Fruit fly (Drosophila melanogaster) whole organism, embryonic: ENCODE measurements around the gene Gale.
A peak's percentile ranks its signal among the peaks of the same experiment; 100 is the strongest.

Source experiments
- ATbp ChIP-seq: fragments of 200-800 bp; sonication (Bioruptor generic); optimal IDR thresholded peaks from 2 replicates; lab custom pipeline; 2017; ENCODE audit warnings: missing biosample characterization, mild to moderate bottlenecking, missing genetic modification characterization, missing genetic modification reagents
- Ada2b ChIP-seq: fragments of 200-800 bp; sonication (Bioruptor generic); IDR thresholded peaks from 2 replicates; pipeline ENCODE4 v1.3.6; 2022; ENCODE audit warnings: missing biosample characterization, missing genetic modification characterization
- Antp ChIP-seq: fragments of 200-800 bp; sonication (Bioruptor generic); optimal IDR thresholded peaks from 3 replicates; lab custom pipeline; 2016; ENCODE audit warnings: missing biosample characterization, missing genetic modification characterization
- Bteb2 ChIP-seq: fragments of 200-800 bp; sonication (Bioruptor generic); optimal IDR thresholded peaks from 2 replicates; lab custom pipeline; 2016; ENCODE audit warnings: missing biosample characterization, missing genetic modification characterization
- CG10274 ChIP-seq: fragments of 200-800 bp; sonication (Bioruptor generic); optimal IDR thresholded peaks from 3 replicates; lab custom pipeline; 2017; ENCODE audit warnings: missing biosample characterization, mild to moderate bottlenecking, missing genetic modification characterization
- CG10543 ChIP-seq: fragments of 200-800 bp; sonication (Bioruptor generic); optimal IDR thresholded peaks from 3 replicates; lab custom pipeline; 2017; ENCODE audit warnings: missing biosample characterization, mild to moderate bottlenecking, missing genetic modification characterization, moderate library complexity
- CG12071 ChIP-seq: fragments of 200-800 bp; sonication (Bioruptor generic); optimal IDR thresholded peaks from 3 replicates; lab custom pipeline; 2018; ENCODE audit warnings: missing biosample characterization, mild to moderate bottlenecking, missing genetic modification characterization
- CG12104 ChIP-seq: fragments of 200-800 bp; sonication (Bioruptor generic); optimal IDR thresholded peaks from 3 replicates; lab custom pipeline; 2016; ENCODE audit warnings: missing biosample characterization, missing genetic modification characterization
- CG1233 ChIP-seq: fragments of 200-800 bp; sonication (Bioruptor generic); optimal IDR thresholded peaks from 4 replicates; lab custom pipeline; 2018; ENCODE audit warnings: missing biosample characterization, mild to moderate bottlenecking, missing genetic modification characterization
- CG12391 ChIP-seq: fragments of 200-800 bp; sonication (Bioruptor generic); optimal IDR thresholded peaks from 3 replicates; lab custom pipeline; 2018; ENCODE audit warnings: missing biosample characterization, mild to moderate bottlenecking, missing genetic modification characterization, moderate library complexity
- CG13296 ChIP-seq: fragments of 200-800 bp; sonication (Bioruptor generic); optimal IDR thresholded peaks from 3 replicates; lab custom pipeline; 2018; ENCODE audit warnings: missing biosample characterization, mild to moderate bottlenecking, missing genetic modification characterization
- CG14965 ChIP-seq: fragments of 200-800 bp; sonication (Bioruptor generic); optimal IDR thresholded peaks from 2 replicates; lab custom pipeline; 2016; ENCODE audit warnings: missing biosample characterization, missing genetic modification characterization, borderline replicate concordance
- CG15269 ChIP-seq: fragments of 200-800 bp; sonication (Bioruptor generic); optimal IDR thresholded peaks from 2 replicates; lab custom pipeline; 2018; ENCODE audit warnings: missing biosample characterization, mild to moderate bottlenecking, missing genetic modification characterization, moderate library complexity
- CG15479 ChIP-seq: fragments of 200-800 bp; sonication (Bioruptor generic); optimal IDR thresholded peaks from 3 replicates; lab custom pipeline; 2019; ENCODE audit warnings: missing biosample characterization, mild to moderate bottlenecking, missing genetic modification characterization, moderate library complexity
- CG17359 ChIP-seq: fragments of 200-800 bp; sonication (Bioruptor generic); optimal IDR thresholded peaks from 3 replicates; lab custom pipeline; 2018; ENCODE audit warnings: missing biosample characterization, mild to moderate bottlenecking, missing genetic modification characterization, moderate library complexity
- CG17361 ChIP-seq: fragments of 200-800 bp; sonication (Bioruptor generic); IDR thresholded peaks from 3 replicates; pipeline ENCODE4 v1.3.6; 2022; ENCODE audit warnings: missing biosample characterization, missing genetic modification characterization
- CG18262 ChIP-seq: fragments of 200-800 bp; optimal IDR thresholded peaks from 3 replicates; lab custom pipeline; 2019; ENCODE audit warnings: missing biosample characterization, mild to moderate bottlenecking, missing genetic modification characterization, moderate library complexity
- CG18764 ChIP-seq: fragments of 200-800 bp; sonication (Bioruptor generic); optimal IDR thresholded peaks from 3 replicates; lab custom pipeline; 2016; ENCODE audit warnings: missing biosample characterization, missing genetic modification characterization
- CG34422 ChIP-seq: fragments of 200-800 bp; sonication (Bioruptor generic); IDR thresholded peaks from 3 replicates; pipeline ENCODE4 v1.3.6; 2022; ENCODE audit warnings: missing biosample characterization, missing genetic modification characterization
- CG7556 ChIP-seq: fragments of 200-800 bp; sonication (Bioruptor generic); optimal IDR thresholded peaks from 2 replicates; lab custom pipeline; 2017; ENCODE audit warnings: missing biosample characterization, mild to moderate bottlenecking, missing genetic modification characterization
- CG7928 ChIP-seq: fragments of 200-800 bp; sonication (Bioruptor generic); optimal IDR thresholded peaks from 2 replicates; lab custom pipeline; 2017; ENCODE audit warnings: missing biosample characterization, mild to moderate bottlenecking, missing genetic modification characterization
- CG8924 ChIP-seq: fragments of 200-800 bp; optimal IDR thresholded peaks from 3 replicates; lab custom pipeline; 2019; ENCODE audit warnings: missing biosample characterization, mild to moderate bottlenecking, missing genetic modification characterization, moderate library complexity
- CG9932 ChIP-seq: fragments of 200-800 bp; sonication (Bioruptor generic); IDR thresholded peaks from 2 replicates; pipeline ENCODE4 v1.3.6; 2022; ENCODE audit warnings: missing biosample characterization, missing genetic modification characterization
- CHES-1-like ChIP-seq: fragments of 200-800 bp; sonication (Bioruptor generic); optimal IDR thresholded peaks from 2 replicates; lab custom pipeline; 2016; ENCODE audit warnings: missing biosample characterization, missing genetic modification characterization
- CrebB ChIP-seq: fragments of 200-800 bp; sonication (Bioruptor generic); optimal IDR thresholded peaks from 3 replicates; lab custom pipeline; 2018; ENCODE audit warnings: missing biosample characterization, mild to moderate bottlenecking, missing genetic modification characterization
- D19B ChIP-seq: fragments of 200-800 bp; sonication (Bioruptor generic); optimal IDR thresholded peaks from 2 replicates; lab custom pipeline; 2017; ENCODE audit warnings: missing biosample characterization, mild to moderate bottlenecking, missing genetic modification characterization
- Dip3 ChIP-seq: fragments of 200-800 bp; sonication (Bioruptor generic); optimal IDR thresholded peaks from 3 replicates; lab custom pipeline; 2016; ENCODE audit warnings: missing biosample characterization, missing genetic modification characterization
- Dref ChIP-seq: fragments of 200-800 bp; sonication (Bioruptor generic); IDR thresholded peaks from 2 replicates; pipeline ENCODE4 v1.3.6; 2022; ENCODE audit warnings: missing biosample characterization, missing genetic modification characterization
- ERR ChIP-seq: fragments of 200-800 bp; sonication (Bioruptor generic); optimal IDR thresholded peaks from 2 replicates; lab custom pipeline; 2016; ENCODE audit warnings: missing biosample characterization, missing genetic modification characterization
- Ets97D ChIP-seq: fragments of 200-800 bp; sonication (Bioruptor generic); optimal IDR thresholded peaks from 3 replicates; lab custom pipeline; 2016; ENCODE audit warnings: missing biosample characterization, missing genetic modification characterization
- HLH3B ChIP-seq: fragments of 200-800 bp; sonication (Bioruptor generic); IDR thresholded peaks from 2 replicates; pipeline ENCODE4 v1.3.6; 2022; ENCODE audit warnings: missing biosample characterization, missing genetic modification characterization
- Hand ChIP-seq: fragments of 200-800 bp; sonication (Bioruptor generic); optimal IDR thresholded peaks from 2 replicates; lab custom pipeline; 2017; ENCODE audit warnings: mild to moderate bottlenecking, missing biosample characterization, missing genetic modification reagents, missing genetic modification characterization
- Hr78 ChIP-seq, 2 experiments: fragments of 200-800 bp in 1 of 2; fragments of >200 bp in 1 of 2; sonication (Bioruptor generic) in 1 of 2; optimal IDR thresholded peaks; 2 replicates each; lab custom pipeline; 2017 to 2019; ENCODE audit warnings: missing biosample characterization in 2 of 2, missing genetic modification characterization in 2 of 2, mild to moderate bottlenecking in 1 of 2, moderate library complexity in 1 of 2
- NC2α ChIP-seq: fragments of 200-800 bp; sonication (Bioruptor generic); optimal IDR thresholded peaks from 2 replicates; lab custom pipeline; 2016; ENCODE audit warnings: missing biosample characterization, missing genetic modification characterization
- PHDP ChIP-seq: fragments of 200-800 bp; sonication (Bioruptor generic); optimal IDR thresholded peaks from 3 replicates; lab custom pipeline; 2018; ENCODE audit warnings: missing biosample characterization, mild to moderate bottlenecking, missing genetic modification characterization, moderate library complexity
- Pdp1 ChIP-seq, 2 experiments: fragments of 200-800 bp; sonication (Bioruptor generic); optimal IDR thresholded peaks; 3 replicates each; lab custom pipeline; 2016; ENCODE audit warnings: missing biosample characterization in 2 of 2, missing genetic modification characterization in 2 of 2, mild to moderate bottlenecking in 1 of 2, moderate library complexity in 1 of 2
- Poxn ChIP-seq: fragments of 200-800 bp; sonication (Bioruptor generic); IDR thresholded peaks from 2 replicates; pipeline ENCODE4 v1.3.6; 2022; ENCODE audit warnings: missing biosample characterization, missing genetic modification characterization
- Spps ChIP-seq: fragments of 200-800 bp; sonication (Bioruptor generic); optimal IDR thresholded peaks from 2 replicates; lab custom pipeline; 2018; ENCODE audit warnings: missing biosample characterization, mild to moderate bottlenecking, missing genetic modification characterization
- ci ChIP-seq: fragments of 200-800 bp; sonication (Bioruptor generic); IDR thresholded peaks from 3 replicates; pipeline ENCODE4 v1.3.6; 2022; ENCODE audit warnings: missing biosample characterization, missing genetic modification characterization
- dati ChIP-seq: fragments of 200-800 bp; sonication (Bioruptor generic); IDR thresholded peaks from 2 replicates; pipeline ENCODE4 v1.3.6; 2022; ENCODE audit warnings: missing biosample characterization, missing genetic modification characterization
- ftz-f1 ChIP-seq: fragments of 200-800 bp; sonication (Bioruptor generic); optimal IDR thresholded peaks from 2 replicates; lab custom pipeline; 2016; ENCODE audit warnings: missing biosample characterization, missing genetic modification characterization
- gce ChIP-seq: fragments of 200-800 bp; sonication (Bioruptor generic); IDR thresholded peaks from 3 replicates; pipeline ENCODE4 v1.3.6; 2022; ENCODE audit warnings: missing biosample characterization, missing genetic modification characterization
- gsb-n ChIP-seq: fragments of 200-800 bp; sonication (Bioruptor generic); optimal IDR thresholded peaks from 3 replicates; lab custom pipeline; 2018; ENCODE audit warnings: missing biosample characterization, mild to moderate bottlenecking, missing genetic modification characterization
- nmo ChIP-seq: fragments of 200-800 bp; sonication (Bioruptor generic); optimal IDR thresholded peaks from 2 replicates; lab custom pipeline; 2018; ENCODE audit warnings: missing biosample characterization, mild to moderate bottlenecking, missing genetic modification characterization, moderate library complexity
- sens-2 ChIP-seq: fragments of 200-800 bp; sonication (Bioruptor generic); IDR thresholded peaks from 2 replicates; pipeline ENCODE4 v1.3.6; 2022; ENCODE audit warnings: missing biosample characterization, missing genetic modification characterization
- sqz ChIP-seq: fragments of 200-800 bp; sonication (Bioruptor generic); optimal IDR thresholded peaks from 3 replicates; lab custom pipeline; 2018; ENCODE audit warnings: missing biosample characterization, mild to moderate bottlenecking, missing genetic modification characterization
- tap ChIP-seq: fragments of 200-800 bp; optimal IDR thresholded peaks from 3 replicates; lab custom pipeline; 2019; ENCODE audit warnings: missing biosample characterization, mild to moderate bottlenecking, missing genetic modification characterization, moderate library complexity
- trh ChIP-seq: fragments of 200-800 bp; sonication (Bioruptor generic); optimal IDR thresholded peaks from 2 replicates; lab custom pipeline; 2016; ENCODE audit warnings: missing biosample characterization, missing genetic modification characterization

Gale gene

dm6 chr3L:700160-700917 lies 52.0 kb downstream of the Gale start (continued):
- TF ChIP-seq gce (GFP tag; lab: Robert Waterston, UW) (0 out of 3 replicates have a peak, but pooled peaks have one; percentile 32), HLH3B (GFP tag; lab: Robert Waterston, UW) (peak; percentile 56; the same call in 1 of the 2 replicates), Bteb2 (GFP tag; lab: Kevin White, UChicago) (peak; percentile 1), Hr78 (GFP tag; optimal IDR thresholded peaks at IDR 0.05; lab: Kevin White, UChicago) (peak in 1 of 2 experiments; percentile 79), Spps (peak; percentile 31), NC2α (GFP tag; lab: Kevin White, UChicago) (no peak), CG12391 (tag; lab: Kevin White, UChicago) (peak; percentile 71), ERR (GFP tag; lab: Kevin White, UChicago) (peak; percentile 17), CG7928 (GFP tag; lab: Kevin White, UChicago) (peak; percentile 24), Ets97D (GFP tag; lab: Kevin White, UChicago) (no peak), Poxn (GFP tag; lab: Robert Waterston, UW) (no peak), CG34422 (0 out of 3 replicates have a peak, but pooled peaks have one; percentile 44), CG12104 (GFP tag; lab: Kevin White, UChicago) (peak; percentile 26), CG7556 (peak; percentile 68), CG9932 (peak; percentile 28; the same call in 1 of the 2 replicates), Pdp1 (GFP tag; optimal IDR thresholded peaks at IDR 0.05; lab: Kevin White, UChicago) (peak; percentile 5 to 59), ci (GFP tag; lab: Robert Waterston, UW) (peak; percentile 60; the same call in 2 of the 3 replicates), Dref (GFP tag; lab: Robert Waterston, UW) (no peak), CG10274 (GFP tag; lab: Kevin White, UChicago) (no peak), dati (GFP tag; lab: Robert Waterston, UW) (no peak), ATbp (GFP tag; lab: Kevin White, UChicago) (peak; percentile 65), CrebB (tag; lab: Kevin White, UChicago) (peak; percentile 8), gsb-n (peak; percentile 34), Hand (GFP tag; lab: Kevin White, UChicago) (peak; percentile 67), CG17359 (tag; lab: Kevin White, UChicago) (peak; percentile 69), ftz-f1 (GFP tag; lab: Kevin White, UChicago) (no peak), PHDP (tag; lab: Kevin White, UChicago) (peak; percentile 84), CG17361 (GFP tag; lab: Robert Waterston, UW) (peak; percentile 71; the same call in 2 of the 3 replicates), D19B (GFP tag; lab: Kevin White, UChicago) (peak; percentile 49), CG1233 (GFP tag; lab: Kevin White, UChicago) (peak; percentile 41), trh (no peak), CHES-1-like (peak; percentile 42), tap (tag; lab: Kevin White, UChicago) (peak; percentile 79), sqz (GFP tag; lab: Kevin White, UChicago) (peak; percentile 21), CG8924 (tag; lab: Kevin White, UChicago) (peak; percentile 69), CG18262 (tag; lab: Kevin White, UChicago) (peak; percentile 70), Ada2b (GFP tag; lab: Robert Waterston, UW) (peak; percentile 80), Dip3 (peak; percentile 50), CG14965 (GFP tag; lab: Kevin White, UChicago) (no peak), CG13296 (peak; percentile 72), nmo (GFP tag; lab: Kevin White, UChicago) (peak; percentile 49), CG10543 (no peak), CG15269 (peak; percentile 76), CG12071 (GFP tag; lab: Kevin White, UChicago) (peak; percentile 61), CG15479 (GFP tag; lab: Kevin White, UChicago) (no peak), CG18764 (GFP tag; lab: Kevin White, UChicago) (peak; percentile 52), Antp (GFP tag; lab: Kevin White, UChicago) (no peak), sens-2 (GFP tag; lab: Robert Waterston, UW) (0 out of 2 replicates have a peak, but pooled peaks have one; percentile 14)
